Worm (Caenorhabditis elegans) whole organism, L3 larva: Measurements from ENCODE around the gene lam-1.
"Not testable (repeated sequence)": the region's sequence is repeated elsewhere in the genome, so short reads cannot be mapped to it uniquely, and the experiment has no call there.

Source experiments
- R02D3.7 ChIP-seq: fragments of 150-350 bp; optimal IDR thresholded peaks from 2 replicates; lab custom pipeline; 2014; ENCODE audit warnings: missing biosample characterization, missing genetic modification characterization
- aly-2 ChIP-seq: fragments of 150-350 bp; optimal IDR thresholded peaks from 2 replicates; lab custom pipeline; 2014; ENCODE audit warnings: missing biosample characterization, missing genetic modification characterization
- ama-1 ChIP-seq: fragments of 150-350 bp; optimal IDR thresholded peaks from 2 replicates; lab custom pipeline; 2018
- ceh-16 ChIP-seq: sonication (generic microtip); optimal IDR thresholded peaks from 2 replicates; lab custom pipeline; 2017; ENCODE audit warnings: missing biosample characterization, missing genetic modification characterization
- ceh-9 ChIP-seq: sonication (generic microtip); optimal IDR thresholded peaks from 2 replicates; lab custom pipeline; 2018; ENCODE audit warnings: missing biosample characterization, missing genetic modification characterization
- daf-12 ChIP-seq: fragments of 150-350 bp; optimal IDR thresholded peaks from 2 replicates; lab custom pipeline; 2014; ENCODE audit warnings: missing biosample characterization, missing genetic modification reagents, missing genetic modification characterization
- elt-1 ChIP-seq: fragments of 150-350 bp; optimal IDR thresholded peaks from 2 replicates; lab custom pipeline; 2014; ENCODE audit warnings: missing biosample characterization, missing genetic modification characterization
- elt-2 ChIP-seq: sonication (generic microtip); optimal IDR thresholded peaks from 2 replicates; lab custom pipeline; 2016; ENCODE audit warnings: missing genetic modification reagents, mild to moderate bottlenecking, missing genetic modification characterization, missing compliant biosample characterization
- elt-3 ChIP-seq, 3 experiments: fragments of 150-350 bp in 1 of 3; sonication (generic microtip) in 2 of 3; optimal IDR thresholded peaks; 2 replicates in 2 of 3; 4 replicates in 1 of 3; lab custom pipeline; 2014 to 2017; ENCODE audit warnings: missing biosample characterization in 3 of 3, missing genetic modification characterization in 3 of 3
- eor-1 ChIP-seq, 2 experiments: fragments of 150-350 bp; optimal IDR thresholded peaks; 2 replicates each; lab custom pipeline; 2014 to 2018; ENCODE audit warnings: missing biosample characterization in 2 of 2, missing genetic modification characterization in 2 of 2
- fkh-2 ChIP-seq: fragments of 150-350 bp; optimal IDR thresholded peaks from 2 replicates; lab custom pipeline; 2014; ENCODE audit warnings: missing biosample characterization, missing genetic modification reagents, missing genetic modification characterization
- jun-1 ChIP-seq: fragments of 150-350 bp; optimal IDR thresholded peaks from 2 replicates; lab custom pipeline; 2014; ENCODE audit warnings: missing biosample characterization, missing genetic modification reagents, missing genetic modification characterization
- lin-39 ChIP-seq: fragments of 150-350 bp; optimal IDR thresholded peaks from 2 replicates; lab custom pipeline; 2018; ENCODE audit warnings: missing biosample characterization, missing genetic modification reagents, missing genetic modification characterization
- lsy-12 ChIP-seq: sonication (generic microtip); optimal IDR thresholded peaks from 2 replicates; lab custom pipeline; 2016; ENCODE audit warnings: mild to moderate bottlenecking, missing genetic modification characterization, missing compliant biosample characterization
- mml-1 ChIP-seq: fragments of 150-350 bp; sonication (generic microtip); optimal IDR thresholded peaks from 3 replicates; lab custom pipeline; 2014; ENCODE audit warnings: missing biosample characterization, missing genetic modification characterization
- nfya-1 ChIP-seq: sonication (generic microtip); optimal IDR thresholded peaks from 2 replicates; lab custom pipeline; 2017; ENCODE audit warnings: missing genetic modification characterization, mild to moderate bottlenecking, missing compliant biosample characterization, antibody characterized with exemption, moderate library complexity; ENCODE audit not compliant: insufficient read depth
- nhr-11 ChIP-seq: fragments of 150-350 bp; optimal IDR thresholded peaks from 2 replicates; lab custom pipeline; 2014; ENCODE audit warnings: missing biosample characterization, missing genetic modification characterization
- sea-2 ChIP-seq: fragments of 150-350 bp; sonication (generic microtip); optimal IDR thresholded peaks from 4 replicates; lab custom pipeline; 2014; ENCODE audit warnings: missing biosample characterization, missing genetic modification reagents, missing genetic modification characterization
- skn-1 ChIP-seq: fragments of 150-350 bp; optimal IDR thresholded peaks from 2 replicates; lab custom pipeline; 2014; ENCODE audit warnings: missing biosample characterization, missing genetic modification characterization
- tbx-2 ChIP-seq: sonication (generic microtip); optimal IDR thresholded peaks from 2 replicates; lab custom pipeline; 2016; ENCODE audit warnings: mild to moderate bottlenecking, missing genetic modification characterization, missing compliant biosample characterization
- unc-39 ChIP-seq: sonication (generic microtip); optimal IDR thresholded peaks from 4 replicates; lab custom pipeline; 2017; ENCODE audit warnings: missing biosample characterization, missing genetic modification characterization
- unc-62 ChIP-seq: fragments of 150-350 bp; sonication (generic microtip); optimal IDR thresholded peaks from 4 replicates; lab custom pipeline; 2014; ENCODE audit warnings: missing biosample characterization, missing genetic modification reagents, missing genetic modification characterization
- ztf-4 ChIP-seq: fragments of 150-350 bp; optimal IDR thresholded peaks from 2 replicates; lab custom pipeline; 2014; ENCODE audit warnings: missing biosample characterization, missing genetic modification characterization

lam-1 gene

DNA sequence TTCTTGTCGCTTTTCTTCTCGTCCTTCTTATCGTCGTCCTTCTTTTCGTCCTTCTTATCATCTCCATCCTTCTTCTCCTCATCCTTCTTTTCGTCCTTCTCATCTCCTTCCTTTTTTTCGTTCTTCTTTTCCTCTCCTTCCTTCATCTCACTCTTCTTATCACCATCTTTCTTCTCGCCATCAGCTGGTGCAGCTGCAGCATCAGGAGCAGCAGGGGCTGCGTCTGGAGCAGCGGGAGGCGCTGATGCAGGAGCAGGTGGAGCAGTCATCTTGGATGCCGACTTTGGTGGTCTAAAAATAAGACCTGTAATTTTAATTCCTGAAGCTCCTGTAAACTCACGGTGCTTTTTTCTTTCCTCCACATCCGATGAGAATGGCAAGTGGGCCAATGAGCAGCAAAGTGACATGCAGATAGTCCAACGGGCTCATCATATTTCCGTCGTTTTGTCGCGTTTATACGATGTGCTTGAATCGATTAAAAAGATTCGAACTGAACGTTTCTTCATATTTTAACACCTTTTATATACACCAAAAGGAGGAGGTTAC is 52.2 kb downstream of the lam-1 start, which contains the start of gene cylc-1:
cylc-1 (minus strand) TSS at position 496 of the 546 bp plus-strand sequence.
- not testable (repeated sequence) for TF ChIP-seq lin-39 (tag; lab: Kevin White, UChicago); nfya-1; lsy-12 (tag; lab: Kevin White, UChicago)

DNA sequence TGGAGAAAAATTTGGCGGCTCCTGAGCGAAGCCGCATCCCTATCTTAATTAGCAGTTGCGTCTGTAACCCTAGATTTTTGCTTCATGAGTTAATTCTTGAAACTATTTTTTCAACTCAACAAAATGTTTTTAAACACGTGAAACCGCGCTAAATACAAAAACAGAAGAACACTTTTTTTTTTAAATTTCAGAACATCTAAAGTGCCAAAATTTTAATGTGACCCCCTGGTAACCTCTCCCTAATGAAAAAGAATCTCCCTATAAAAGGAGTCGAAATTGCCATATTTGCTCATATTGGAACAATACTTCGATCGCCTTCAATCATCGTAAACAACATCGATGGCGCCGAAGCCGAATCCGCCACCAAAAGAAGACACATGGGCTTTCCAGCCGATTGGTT is 53.4 kb downstream of the lam-1 start, which contains the start of gene nsph-4.1:
nsph-4.1 (plus strand) TSS at position 301 of the 400 bp plus-strand sequence.
- TF ChIP-seq elt-2 (tag; lab: Kevin White, UChicago); ceh-9 (tag; lab: Kevin White, UChicago); unc-62 (GFP tag; lab: Kevin White, UChicago): not testable (repeated sequence)

DNA sequence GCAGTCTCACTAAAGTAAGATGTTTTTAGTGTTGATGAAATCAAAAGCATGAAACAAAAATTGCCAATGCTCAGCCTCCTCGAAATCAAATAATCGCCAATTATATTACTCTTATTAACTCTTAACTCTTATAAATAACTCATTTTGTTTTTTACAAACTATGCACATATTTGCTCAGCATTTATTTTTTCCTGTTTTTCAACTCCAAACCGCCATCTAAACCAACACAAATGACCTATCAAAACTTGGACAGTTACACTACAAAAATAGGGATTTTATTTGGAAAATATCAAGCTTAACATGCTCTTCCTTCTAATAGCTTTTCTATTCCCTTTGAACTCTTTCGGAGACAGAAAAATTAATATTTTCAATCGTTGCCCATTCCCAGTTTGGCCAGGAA is 55.5 kb downstream of the lam-1 start, which contains the start of gene thn-6:
thn-6 (plus strand) TSS at position 301 of the 400 bp plus-strand sequence.
- TF ChIP-seq nhr-11 (tag; lab: Kevin White, UChicago) (no peak), lsy-12 (tag; lab: Kevin White, UChicago) (no peak), tbx-2 (tag; lab: Kevin White, UChicago) (no peak), jun-1 (tag; lab: Kevin White, UChicago) (no peak), aly-2 (tag; lab: Kevin White, UChicago) (no peak), daf-12 (tag; lab: Kevin White, UChicago) (no peak), ama-1 (lab: Kevin White, UChicago) (no peak), fkh-2 (tag; lab: Kevin White, UChicago) (no peak), elt-1 (tag; lab: Kevin White, UChicago) (no peak), unc-62 (GFP tag; lab: Kevin White, UChicago) (no peak), eor-1 (tag; optimal IDR thresholded peaks at IDR 0.05; lab: Kevin White, UChicago) (no peak)

DNA sequence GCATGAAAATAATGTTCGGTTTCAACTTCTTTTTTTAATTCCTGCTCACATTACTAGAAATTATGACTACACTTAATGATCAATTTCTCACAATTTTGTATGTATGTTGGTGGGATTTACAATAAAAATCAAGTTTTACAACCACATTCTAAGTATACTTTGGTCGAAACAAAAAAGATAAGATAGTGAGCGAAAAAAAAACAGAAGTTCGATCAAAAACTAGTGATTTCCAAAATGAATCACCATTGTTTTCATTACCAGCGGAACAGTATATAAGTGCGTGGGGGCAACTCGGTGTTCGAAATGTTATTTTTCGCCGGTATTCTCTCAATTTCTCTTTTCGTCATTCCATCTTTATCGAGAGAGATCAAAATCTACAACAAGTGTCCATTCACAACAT is 57.4 kb downstream of the lam-1 start, which contains the start of gene thn-5:
thn-5 (plus strand) TSS at position 301 of the 400 bp plus-strand sequence.
- TF ChIP-seq elt-3 (tag; optimal IDR thresholded peaks at IDR 0.05; lab: Kevin White, UChicago) (no peak), ztf-4 (no peak), nfya-1 (no peak), sea-2 (GFP tag; lab: Kevin White, UChicago) (no peak), tbx-2 (tag; lab: Kevin White, UChicago) (no peak), skn-1 (tag; lab: Kevin White, UChicago) (no peak), unc-62 (GFP tag; lab: Kevin White, UChicago) (no peak), mml-1 (no peak), R02D3.7 (no peak), ceh-16 (tag; lab: Kevin White, UChicago) (no peak), unc-39 (tag; lab: Kevin White, UChicago) (no peak)
